Fruit fly (Drosophila melanogaster) whole organism, embryonic: Measurements from ENCODE around the gene Cp18.

Source experiments
- CG10431 ChIP-seq: fragments of 200-800 bp; sonication (Bioruptor generic); optimal IDR thresholded peaks from 3 replicates; lab custom pipeline; 2018; ENCODE audit warnings: missing biosample characterization, mild to moderate bottlenecking, missing genetic modification characterization
- CG10543 ChIP-seq: fragments of 200-800 bp; sonication (Bioruptor generic); optimal IDR thresholded peaks from 3 replicates; lab custom pipeline; 2017; ENCODE audit warnings: missing biosample characterization, mild to moderate bottlenecking, missing genetic modification characterization, moderate library complexity
- CG10979 ChIP-seq: fragments of 200-800 bp; sonication (Bioruptor generic); optimal IDR thresholded peaks from 2 replicates; lab custom pipeline; 2018; ENCODE audit warnings: missing biosample characterization, mild to moderate bottlenecking, missing genetic modification characterization, moderate library complexity
- CG11398 ChIP-seq: fragments of 200-800 bp; sonication (Bioruptor generic); optimal IDR thresholded peaks from 2 replicates; lab custom pipeline; 2016; ENCODE audit warnings: missing biosample characterization, missing genetic modification characterization
- CG12942 ChIP-seq: fragments of 200-800 bp; sonication (Bioruptor generic); optimal IDR thresholded peaks from 3 replicates; lab custom pipeline; 2016; ENCODE audit warnings: missing biosample characterization, missing genetic modification characterization
- CG13287 ChIP-seq: fragments of 200-800 bp; sonication (Bioruptor generic); IDR thresholded peaks from 2 replicates; pipeline ENCODE4 v1.3.6; 2022; ENCODE audit warnings: missing biosample characterization, missing genetic modification characterization; ENCODE audit not compliant: partially characterized antibody
- CG14965 ChIP-seq: fragments of 200-800 bp; sonication (Bioruptor generic); optimal IDR thresholded peaks from 2 replicates; lab custom pipeline; 2016; ENCODE audit warnings: missing biosample characterization, missing genetic modification characterization, borderline replicate concordance
- CG15479 ChIP-seq: fragments of 200-800 bp; sonication (Bioruptor generic); optimal IDR thresholded peaks from 3 replicates; lab custom pipeline; 2019; ENCODE audit warnings: missing biosample characterization, mild to moderate bottlenecking, missing genetic modification characterization, moderate library complexity
- CG1602 ChIP-seq: fragments of 200-800 bp; sonication (Bioruptor generic); optimal IDR thresholded peaks from 3 replicates; lab custom pipeline; 2016; ENCODE audit warnings: missing biosample characterization, missing genetic modification characterization
- CG17385 ChIP-seq: fragments of 200-800 bp; sonication (Bioruptor generic); optimal IDR thresholded peaks from 3 replicates; lab custom pipeline; 2018; ENCODE audit warnings: missing biosample characterization, mild to moderate bottlenecking, missing genetic modification characterization
- CG17829 ChIP-seq: fragments of 200-800 bp; optimal IDR thresholded peaks from 2 replicates; lab custom pipeline; 2019; ENCODE audit warnings: missing biosample characterization, mild to moderate bottlenecking, missing genetic modification characterization, moderate library complexity
- CG32532 ChIP-seq: fragments of 200-800 bp; sonication (Bioruptor generic); IDR thresholded peaks from 2 replicates; pipeline ENCODE4 v1.3.6; 2022; ENCODE audit warnings: missing biosample characterization, missing genetic modification characterization
- CG34376 ChIP-seq: fragments of 200-800 bp; sonication (Bioruptor generic); optimal IDR thresholded peaks from 2 replicates; lab custom pipeline; 2018; ENCODE audit warnings: missing biosample characterization, mild to moderate bottlenecking, missing genetic modification characterization
- CG4617 ChIP-seq: fragments of 200-800 bp; sonication (Bioruptor generic); optimal IDR thresholded peaks from 3 replicates; lab custom pipeline; 2016; ENCODE audit warnings: missing biosample characterization, missing genetic modification characterization, borderline replicate concordance
- CG6654 ChIP-seq: fragments of 200-800 bp; sonication (Bioruptor generic); optimal IDR thresholded peaks from 2 replicates; lab custom pipeline; 2017; ENCODE audit warnings: missing biosample characterization, mild to moderate bottlenecking, missing genetic modification characterization
- CG6689 ChIP-seq: fragments of 200-800 bp; sonication (Bioruptor generic); IDR thresholded peaks from 2 replicates; pipeline ENCODE4 v1.3.6; 2022; ENCODE audit warnings: missing biosample characterization, missing genetic modification characterization
- CG6813 ChIP-seq: fragments of 200-800 bp; sonication (Bioruptor generic); optimal IDR thresholded peaks from 2 replicates; lab custom pipeline; 2017; ENCODE audit warnings: missing biosample characterization, missing genetic modification characterization, mild to moderate bottlenecking, moderate library complexity, missing genetic modification reagents
- CG8290 ChIP-seq, 3 experiments: fragments of 200-800 bp; sonication (Bioruptor generic); optimal IDR thresholded peaks; 2 replicates each; lab custom pipeline; 2016 to 2019; ENCODE audit warnings: missing biosample characterization in 3 of 3, missing genetic modification characterization in 3 of 3, mild to moderate bottlenecking in 2 of 3, moderate library complexity in 1 of 3
- CG8765 ChIP-seq: fragments of 200-800 bp; sonication (Bioruptor generic); IDR thresholded peaks from 2 replicates; pipeline ENCODE4 v1.3.6; 2022; ENCODE audit warnings: missing biosample characterization, missing genetic modification characterization
- CHES-1-like ChIP-seq: fragments of 200-800 bp; sonication (Bioruptor generic); optimal IDR thresholded peaks from 2 replicates; lab custom pipeline; 2016; ENCODE audit warnings: missing biosample characterization, missing genetic modification characterization
- Doc3 ChIP-seq: fragments of 200-800 bp; sonication (Bioruptor generic); IDR thresholded peaks from 3 replicates; pipeline ENCODE4 v1.3.6; 2022; ENCODE audit warnings: missing biosample characterization, missing genetic modification characterization; ENCODE audit not compliant: partially characterized antibody
- Eip74EF ChIP-seq, 2 experiments: fragments of 200-800 bp in 1 of 2; fragments of >200 bp in 1 of 2; sonication (Bioruptor generic) in 1 of 2; optimal IDR thresholded peaks; 2 replicates each; lab custom pipeline; 2017 to 2019; ENCODE audit warnings: missing biosample characterization in 2 of 2, missing genetic modification characterization in 2 of 2, mild to moderate bottlenecking in 1 of 2, moderate library complexity in 1 of 2
- NfI ChIP-seq: fragments of 200-800 bp; sonication (Bioruptor generic); optimal IDR thresholded peaks from 3 replicates; lab custom pipeline; 2018; ENCODE audit warnings: missing biosample characterization, mild to moderate bottlenecking, missing genetic modification characterization, moderate library complexity
- Scr ChIP-seq: fragments of 200-800 bp; sonication (Bioruptor generic); IDR thresholded peaks from 2 replicates; pipeline ENCODE4 v1.3.6; 2022; ENCODE audit warnings: missing biosample characterization, missing genetic modification characterization; ENCODE audit not compliant: partially characterized antibody
- Spps ChIP-seq: fragments of 200-800 bp; sonication (Bioruptor generic); optimal IDR thresholded peaks from 2 replicates; lab custom pipeline; 2018; ENCODE audit warnings: missing biosample characterization, mild to moderate bottlenecking, missing genetic modification characterization
- Vsx1 ChIP-seq: fragments of 200-800 bp; sonication (Bioruptor generic); optimal IDR thresholded peaks from 2 replicates; lab custom pipeline; 2017; ENCODE audit warnings: missing biosample characterization, mild to moderate bottlenecking, missing genetic modification characterization, missing genetic modification reagents
- abd-A ChIP-seq: fragments of 200-800 bp; sonication (Bioruptor generic); optimal IDR thresholded peaks from 3 replicates; lab custom pipeline; 2019; ENCODE audit warnings: missing biosample characterization, mild to moderate bottlenecking, missing genetic modification characterization, moderate library complexity
- al ChIP-seq: fragments of 200-800 bp; sonication (Bioruptor generic); IDR thresholded peaks from 2 replicates; pipeline ENCODE4 v1.3.6; 2022; ENCODE audit warnings: missing biosample characterization, missing genetic modification characterization
- chinmo ChIP-seq: fragments of 200-800 bp; sonication (Bioruptor generic); IDR thresholded peaks from 4 replicates; pipeline ENCODE4 v1.3.6; 2022; ENCODE audit warnings: missing biosample characterization, missing genetic modification characterization; ENCODE audit not compliant: partially characterized antibody
- croc ChIP-seq: fragments of 200-800 bp; sonication (Bioruptor generic); conservative IDR thresholded peaks from 3 replicates; pipeline ENCODE4 v1.3.6; 2022; ENCODE audit warnings: missing biosample characterization, missing genetic modification characterization
- ems ChIP-seq: fragments of 200-800 bp; sonication (Bioruptor generic); optimal IDR thresholded peaks from 3 replicates; lab custom pipeline; 2016; ENCODE audit warnings: missing biosample characterization, missing genetic modification characterization
- fru ChIP-seq: fragments of >200 bp; optimal IDR thresholded peaks from 2 replicates; lab custom pipeline; 2017
- ftz-f1 ChIP-seq: fragments of 200-800 bp; sonication (Bioruptor generic); optimal IDR thresholded peaks from 2 replicates; lab custom pipeline; 2016; ENCODE audit warnings: missing biosample characterization, missing genetic modification characterization
- gro ChIP-seq: fragments of 200-800 bp; sonication (Bioruptor generic); optimal IDR thresholded peaks from 2 replicates; lab custom pipeline; 2016; ENCODE audit warnings: missing biosample characterization, missing genetic modification characterization
- hbn ChIP-seq: fragments of 200-800 bp; sonication (Bioruptor generic); IDR thresholded peaks from 2 replicates; pipeline ENCODE4 v1.3.6; 2022; ENCODE audit warnings: missing biosample characterization, missing genetic modification characterization; ENCODE audit not compliant: partially characterized antibody
- hkb ChIP-seq, 2 experiments: fragments of 200-800 bp in 1 of 2; fragments of >200 bp in 1 of 2; sonication (Bioruptor generic) in 1 of 2; IDR thresholded peaks in 1 of 2; optimal IDR thresholded peaks in 1 of 2; 2 replicates each; pipeline versions ENCODE4 v1.3.6 to Lab custom; 2017 to 2022; ENCODE audit warnings: missing biosample characterization in 1 of 2, missing genetic modification characterization in 1 of 2
- ind ChIP-seq: fragments of 200-800 bp; sonication (Bioruptor generic); optimal IDR thresholded peaks from 3 replicates; lab custom pipeline; 2016; ENCODE audit warnings: missing biosample characterization, missing genetic modification characterization
- lmd ChIP-seq: fragments of 200-800 bp; sonication (Bioruptor generic); IDR thresholded peaks from 2 replicates; pipeline ENCODE4 v1.3.6; 2022; ENCODE audit warnings: missing biosample characterization, missing genetic modification characterization
- lola ChIP-seq, 3 experiments: fragments of >200 bp in 2 of 3; fragments of 200-800 bp in 1 of 3; sonication (Bioruptor generic) in 1 of 3; optimal IDR thresholded peaks; 2 replicates each; lab custom pipeline; 2017 to 2019; ENCODE audit warnings: missing biosample characterization in 3 of 3, missing genetic modification characterization in 3 of 3, mild to moderate bottlenecking in 1 of 3, moderate library complexity in 1 of 3
- nau ChIP-seq: fragments of 200-800 bp; sonication (Bioruptor generic); optimal IDR thresholded peaks from 3 replicates; lab custom pipeline; 2017; ENCODE audit warnings: missing biosample characterization, mild to moderate bottlenecking, missing genetic modification characterization, missing genetic modification reagents
- nerfin-2 ChIP-seq: fragments of 200-800 bp; sonication (Bioruptor generic); IDR thresholded peaks from 2 replicates; pipeline ENCODE4 v1.3.6; 2022; ENCODE audit warnings: missing biosample characterization, missing genetic modification characterization; ENCODE audit not compliant: partially characterized antibody
- odd ChIP-seq: fragments of 200-800 bp; sonication (Bioruptor generic); optimal IDR thresholded peaks from 2 replicates; lab custom pipeline; 2017; ENCODE audit warnings: missing biosample characterization, mild to moderate bottlenecking, missing genetic modification characterization
- peb ChIP-seq: fragments of 200-800 bp; sonication (Bioruptor generic); IDR thresholded peaks from 2 replicates; pipeline ENCODE4 v1.3.6; 2022; ENCODE audit warnings: missing biosample characterization, missing genetic modification characterization
- sens ChIP-seq: fragments of 200-800 bp; sonication (Bioruptor generic); peaks from one replicate; lab custom pipeline; 2016; ENCODE audit warnings: missing biosample characterization, missing genetic modification characterization
- sisA ChIP-seq: fragments of 200-800 bp; sonication (Bioruptor generic); IDR thresholded peaks from 2 replicates; pipeline ENCODE4 v1.3.6; 2022; ENCODE audit warnings: missing biosample characterization, missing genetic modification characterization
- sna ChIP-seq: fragments of 200-800 bp; sonication (Bioruptor generic); IDR thresholded peaks from 2 replicates; pipeline ENCODE4 v1.3.6; 2022; ENCODE audit warnings: missing biosample characterization, missing genetic modification characterization; ENCODE audit not compliant: partially characterized antibody
- so ChIP-seq: fragments of 200-800 bp; sonication (Bioruptor generic); IDR thresholded peaks from 3 replicates; pipeline ENCODE4 v1.3.6; 2022; ENCODE audit warnings: missing biosample characterization, missing genetic modification characterization
- sob ChIP-seq: fragments of 200-800 bp; sonication (Bioruptor generic); IDR thresholded peaks from 2 replicates; pipeline ENCODE4 v1.3.6; 2022; ENCODE audit warnings: missing biosample characterization, missing genetic modification characterization

Gene Cp18

dm6 chr3L:8698493-8699166 lies 28.0 kb upstream of the Cp18 start:
- TF ChIP-seq abd-A (tag; lab: Kevin White, UChicago), result peak; percentile 23
- no peak for TF ChIP-seq CG17829 (tag; lab: Kevin White, UChicago)
- no peak for TF ChIP-seq ems (GFP tag; lab: Kevin White, UChicago)
- peak; percentile 85 for TF ChIP-seq CG34376 (GFP tag; lab: Kevin White, UChicago)
- no peak for TF ChIP-seq lmd (GFP tag; lab: Robert Waterston, UW)
- no peak for TF ChIP-seq CG6654 (GFP tag; lab: Kevin White, UChicago)
- TF ChIP-seq CG10979 (tag; lab: Kevin White, UChicago), result no peak
- TF ChIP-seq sisA (GFP tag; lab: Robert Waterston, UW), result no peak
- TF ChIP-seq so (GFP tag; lab: Robert Waterston, UW), result no peak
- TF ChIP-seq chinmo, result peak; percentile 74; the same call in 1 of the 4 replicates
- peak; percentile 40 for TF ChIP-seq CG6813 (GFP tag; lab: Kevin White, UChicago)
- TF ChIP-seq ftz-f1 (GFP tag; lab: Kevin White, UChicago), result peak; percentile 94
- TF ChIP-seq CG6689 (GFP tag; lab: Robert Waterston, UW), result no peak
- no peak for TF ChIP-seq nau (GFP tag; lab: Kevin White, UChicago)
- no peak for TF ChIP-seq ind (GFP tag; lab: Kevin White, UChicago)
- TF ChIP-seq fru (lab: Kevin White, UChicago), result no peak
- TF ChIP-seq CG10431 (GFP tag; lab: Kevin White, UChicago), result no peak
- TF ChIP-seq CG8765 (GFP tag; lab: Robert Waterston, UW), result no peak
- TF ChIP-seq CG12942, result no peak
- TF ChIP-seq odd (GFP tag; lab: Kevin White, UChicago), result peak; percentile 36
- TF ChIP-seq Eip74EF (GFP tag; optimal IDR thresholded peaks at IDR 0.05; lab: Kevin White, UChicago), result peak in 1 of 2 experiments; percentile 89
- TF ChIP-seq nerfin-2 (GFP tag; lab: Robert Waterston, UW), result no peak
- TF ChIP-seq Spps (tag; lab: Kevin White, UChicago), result no peak
- no peak for TF ChIP-seq CG11398 (GFP tag; lab: Kevin White, UChicago)
- TF ChIP-seq al, result no peak
- no peak for TF ChIP-seq hkb (optimal IDR thresholded peaks at IDR 0.05; lab: Kevin White, UChicago)
- TF ChIP-seq hkb (GFP tag; IDR thresholded peaks at IDR 0.05; lab: Robert Waterston, UW), result no peak
- TF ChIP-seq CG17385 (GFP tag; lab: Kevin White, UChicago), result no peak
- TF ChIP-seq CG15479 (GFP tag; lab: Kevin White, UChicago), result no peak
- TF ChIP-seq NfI (GFP tag; lab: Kevin White, UChicago), result no peak
- TF ChIP-seq CG1602 (GFP tag; lab: Kevin White, UChicago), result no peak
- TF ChIP-seq croc (GFP tag; lab: Robert Waterston, UW), result no peak
- TF ChIP-seq sna (GFP tag; lab: Robert Waterston, UW), result no peak
- TF ChIP-seq Vsx1 (GFP tag; lab: Kevin White, UChicago), result peak; percentile 97
- no peak for TF ChIP-seq CG14965 (GFP tag; lab: Kevin White, UChicago)
- TF ChIP-seq CG8290 (GFP tag; optimal IDR thresholded peaks at IDR 0.05; lab: Kevin White, UChicago), result no peak
- TF ChIP-seq CG8290 (tag; optimal IDR thresholded peaks at IDR 0.05; lab: Kevin White, UChicago), result peak in 1 of 2 experiments; percentile 20
- TF ChIP-seq CG4617 (GFP tag; lab: Kevin White, UChicago), result no peak
- TF ChIP-seq CG10543 (GFP tag; lab: Kevin White, UChicago), result peak; percentile 76
- no peak for TF ChIP-seq peb (GFP tag; lab: Robert Waterston, UW)
- no peak for TF ChIP-seq CG13287 (GFP tag; lab: Robert Waterston, UW)
- TF ChIP-seq Doc3 (GFP tag; lab: Robert Waterston, UW), result no peak
- no peak for TF ChIP-seq sob (GFP tag; lab: Robert Waterston, UW)
- TF ChIP-seq lola (GFP tag; optimal IDR thresholded peaks at IDR 0.05; lab: Kevin White, UChicago), result no peak
- no peak for TF ChIP-seq CG32532 (GFP tag; lab: Robert Waterston, UW)
- TF ChIP-seq gro (GFP tag; lab: Kevin White, UChicago), result peak; percentile 60
- TF ChIP-seq hbn (GFP tag; lab: Robert Waterston, UW), result no peak
- peak; percentile 41 for TF ChIP-seq sens (GFP tag; lab: Kevin White, UChicago)
- TF ChIP-seq Scr (GFP tag; lab: Robert Waterston, UW), result no peak
- TF ChIP-seq CHES-1-like, result no peak
